Fruit fly (Drosophila melanogaster): ENCODE data around the gene p24-2.

p24-2 gene

DNA sequence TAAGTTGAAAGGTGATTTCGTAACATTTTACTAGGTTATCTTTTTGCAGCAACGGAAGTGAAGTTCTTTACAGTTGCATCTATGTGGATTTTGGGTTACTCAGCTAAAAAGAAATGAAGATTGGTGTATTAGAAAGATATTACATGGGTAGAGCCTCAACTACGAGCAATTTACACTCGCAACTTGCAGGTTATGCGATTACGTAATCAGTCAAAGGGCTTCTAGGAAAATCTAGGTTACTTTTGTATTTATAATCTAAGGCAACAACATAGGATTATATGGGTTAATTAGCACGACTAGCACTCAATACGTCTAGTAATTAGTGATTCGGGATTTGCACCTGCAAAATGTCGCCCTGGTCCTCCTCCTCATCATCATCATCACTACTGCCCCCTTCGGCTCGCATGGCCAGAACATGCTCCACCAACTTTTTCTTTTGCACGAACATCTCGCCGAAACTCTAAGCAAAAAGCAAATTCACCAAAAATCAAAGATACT lies 18.3 kb downstream of the p24-2 start, which contains the start of gene Dhc1:
Dhc1 (minus strand) TSS at position 448 of the 498 bp plus-strand sequence.
- TF ChIP-seq insv (optimal IDR thresholded peaks at IDR 0.05): no peak

DNA sequence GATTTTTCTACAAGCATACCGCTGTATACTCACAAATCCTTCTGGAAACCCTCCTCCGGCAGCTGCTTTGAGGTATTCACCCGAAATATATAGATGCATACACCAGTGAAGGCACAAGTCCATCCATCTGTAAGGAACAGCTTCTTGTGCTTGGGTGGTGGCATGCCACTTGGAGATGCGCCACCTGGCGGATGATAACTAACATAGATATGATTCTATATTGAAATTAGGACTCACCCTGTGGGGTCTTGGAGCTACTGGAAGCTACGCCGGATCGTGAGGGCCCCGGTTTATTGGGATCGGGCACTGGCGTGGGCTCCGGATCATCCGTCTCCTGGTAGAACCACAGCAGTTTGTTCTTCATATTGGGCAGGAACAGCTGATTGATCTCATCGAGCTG lies 19.4 kb downstream of the p24-2 start:
- TF ChIP-seq insv (optimal IDR thresholded peaks at IDR 0.05) (no peak), psq (optimal IDR thresholded peaks at IDR 0.05) (no peak), Myc (optimal IDR thresholded peaks at IDR 0.05) (no peak)

DNA sequence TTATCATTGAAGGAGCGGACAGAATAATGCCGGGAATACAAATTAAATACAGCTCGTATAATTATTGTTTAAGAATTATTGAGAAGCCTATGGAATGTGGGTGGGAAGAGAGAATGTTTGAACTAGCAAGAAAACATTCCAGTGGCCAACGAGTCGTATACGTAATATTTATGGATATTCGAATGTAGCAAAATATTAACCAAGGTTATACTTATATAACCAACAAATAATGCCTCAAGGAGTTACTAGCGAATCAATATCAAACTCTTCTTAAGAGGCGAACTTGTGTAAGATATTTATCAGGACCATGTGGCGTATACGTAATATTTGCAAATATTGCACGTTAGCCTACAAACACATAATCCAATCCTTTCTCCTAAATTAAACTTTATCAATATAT lies 27.2 kb downstream of the p24-2 start:
- TF ChIP-seq h (optimal IDR thresholded peaks at IDR 0.05): no peak
- TF ChIP-seq Sin3A (optimal IDR thresholded peaks at IDR 0.05): no peak
- no peak for TF ChIP-seq insv (optimal IDR thresholded peaks at IDR 0.05)
- no peak for TF ChIP-seq psq (optimal IDR thresholded peaks at IDR 0.05)
- no peak for TF ChIP-seq Myc (optimal IDR thresholded peaks at IDR 0.05)
- TF ChIP-seq ttk (optimal IDR thresholded peaks at IDR 0.05): no peak

DNA sequence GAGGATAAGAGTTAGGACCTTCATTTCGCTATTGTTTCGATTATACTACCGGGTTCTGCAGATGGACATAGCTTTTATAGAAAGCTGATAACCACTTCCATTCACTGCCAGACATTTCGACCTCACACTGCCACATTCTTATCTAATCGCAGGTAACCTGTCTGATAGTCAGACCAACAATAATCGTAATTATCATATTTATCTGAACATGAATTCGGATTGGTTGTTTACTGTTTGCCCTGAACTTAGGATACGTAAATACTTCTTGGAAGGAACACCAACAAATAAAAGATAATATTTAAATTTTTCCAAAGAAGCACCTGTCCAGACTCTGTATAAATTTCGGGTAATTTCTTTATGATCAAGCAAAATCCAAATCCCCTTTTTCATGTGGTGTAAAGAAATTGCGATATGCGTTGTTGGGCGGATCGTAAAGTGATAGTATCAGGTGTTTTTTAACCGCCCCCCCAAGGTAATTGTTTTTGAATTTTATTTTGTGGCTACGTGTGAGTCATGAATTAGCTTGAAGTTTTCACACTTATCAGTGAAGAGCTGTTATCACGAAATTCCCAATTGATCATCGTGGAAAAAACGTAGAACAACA lies 46.4 kb downstream of the p24-2 start, which contains the start of gene Fst:
Fst (minus strand) TSS at position 51 of the 604 bp plus-strand sequence.
- TF ChIP-seq insv (optimal IDR thresholded peaks at IDR 0.05) (no peak), Sin3A (optimal IDR thresholded peaks at IDR 0.05) (no peak), psq (optimal IDR thresholded peaks at IDR 0.05) (no peak), ttk (optimal IDR thresholded peaks at IDR 0.05) (no peak), Myc (optimal IDR thresholded peaks at IDR 0.05) (no peak), h (optimal IDR thresholded peaks at IDR 0.05) (no peak)

DNA sequence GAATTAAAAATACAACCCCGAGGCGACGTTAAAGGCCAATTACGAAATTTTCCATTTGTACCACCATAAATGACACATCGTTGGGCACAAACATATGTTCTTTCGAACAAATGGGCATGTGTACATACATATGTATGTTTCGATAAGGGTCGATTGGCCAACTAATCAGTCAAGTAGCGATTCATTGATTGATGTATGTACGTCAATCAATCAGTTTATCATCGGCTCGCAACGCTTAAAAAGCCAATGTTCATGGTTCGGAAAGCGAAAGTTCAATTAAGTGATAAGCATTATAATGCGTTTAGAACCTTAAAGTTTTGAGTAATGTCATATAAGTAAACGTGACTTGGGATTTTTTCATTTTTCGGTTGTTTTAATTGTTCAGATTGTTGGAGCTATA lies 48.0 kb downstream of the p24-2 start:
- no peak for TF ChIP-seq psq (optimal IDR thresholded peaks at IDR 0.05)
- no peak for TF ChIP-seq Sin3A (optimal IDR thresholded peaks at IDR 0.05)
- no peak for TF ChIP-seq Myc (optimal IDR thresholded peaks at IDR 0.05)
- no peak for TF ChIP-seq h (optimal IDR thresholded peaks at IDR 0.05)
- TF ChIP-seq insv (optimal IDR thresholded peaks at IDR 0.05): no peak
- no peak for TF ChIP-seq ttk (optimal IDR thresholded peaks at IDR 0.05)

DNA sequence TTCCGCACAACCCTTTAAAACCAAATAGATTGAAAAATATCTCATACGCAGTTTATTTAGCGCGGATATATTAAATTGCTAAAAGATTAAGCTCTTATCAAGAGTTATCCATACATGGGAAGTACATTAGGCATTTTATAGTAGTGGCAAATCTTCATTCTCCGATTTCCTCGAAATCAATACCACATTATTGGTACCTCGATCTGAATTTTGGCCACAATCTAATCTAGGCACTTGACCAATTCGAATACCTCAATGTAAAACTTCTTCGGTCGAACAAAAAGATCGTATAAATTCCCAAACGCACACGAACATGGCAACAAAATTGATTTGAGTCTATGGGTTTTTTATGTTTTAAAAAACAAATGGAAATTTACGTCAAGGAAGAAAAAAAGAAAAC lies 48.6 kb downstream of the p24-2 start:
- TF ChIP-seq ttk (optimal IDR thresholded peaks at IDR 0.05): no peak
- no peak for TF ChIP-seq Myc (optimal IDR thresholded peaks at IDR 0.05)
- TF ChIP-seq psq (optimal IDR thresholded peaks at IDR 0.05): no peak
- TF ChIP-seq insv (optimal IDR thresholded peaks at IDR 0.05): no peak
- TF ChIP-seq Sin3A (optimal IDR thresholded peaks at IDR 0.05): no peak
- TF ChIP-seq h (optimal IDR thresholded peaks at IDR 0.05): no peak

DNA sequence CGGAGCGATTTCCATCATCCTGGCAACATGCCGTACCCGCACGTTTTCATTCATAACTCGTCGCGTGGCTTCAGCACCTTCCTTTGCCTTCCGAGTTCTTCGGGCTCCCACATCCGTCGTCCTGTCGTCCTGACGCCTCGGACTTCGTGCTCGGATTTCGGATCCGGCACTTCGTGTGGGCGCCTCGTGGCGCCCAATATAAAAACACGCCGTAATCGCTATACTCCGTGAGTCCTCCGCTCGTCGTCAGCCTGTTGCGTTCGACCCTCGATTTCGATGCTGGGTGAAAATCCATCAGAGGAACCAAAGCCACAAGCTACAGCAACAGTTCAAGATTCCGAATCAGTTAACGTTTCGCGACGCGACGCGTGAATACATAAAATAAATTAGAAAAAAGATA lies 52.3 kb downstream of the p24-2 start:
- no peak for TF ChIP-seq ttk (optimal IDR thresholded peaks at IDR 0.05)
- TF ChIP-seq insv (optimal IDR thresholded peaks at IDR 0.05): no peak
- TF ChIP-seq Sin3A (optimal IDR thresholded peaks at IDR 0.05): no peak
- no peak for TF ChIP-seq Myc (optimal IDR thresholded peaks at IDR 0.05)
- no peak for TF ChIP-seq h (optimal IDR thresholded peaks at IDR 0.05)
- TF ChIP-seq psq (optimal IDR thresholded peaks at IDR 0.05): no peak

DNA sequence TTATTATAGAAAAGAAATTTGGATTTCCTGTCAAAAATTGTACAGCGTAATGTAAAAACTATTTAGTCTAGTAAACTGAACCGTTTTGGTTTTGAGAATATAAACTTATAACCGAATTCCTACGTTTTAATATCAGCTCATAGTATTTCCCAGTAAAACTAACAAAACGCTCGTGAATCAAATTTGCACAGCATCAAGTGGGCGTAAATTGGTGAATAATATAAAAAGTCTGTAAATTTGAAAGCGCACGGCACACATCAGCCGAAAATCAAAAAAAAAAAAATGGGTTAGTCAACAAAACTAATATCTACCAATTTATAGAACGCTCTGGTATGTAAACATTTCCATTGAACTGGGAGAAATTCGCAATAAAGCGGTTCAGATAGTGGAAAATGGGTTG lies 54.7 kb downstream of the p24-2 start, which contains the start of gene Dh44:
Dh44 (plus strand) TSS at position 301 of the 400 bp plus-strand sequence.
- no peak for TF ChIP-seq Myc (optimal IDR thresholded peaks at IDR 0.05)
- no peak for TF ChIP-seq insv (optimal IDR thresholded peaks at IDR 0.05)
- no peak for TF ChIP-seq Sin3A (optimal IDR thresholded peaks at IDR 0.05)
- no peak for TF ChIP-seq h (optimal IDR thresholded peaks at IDR 0.05)
- no peak for TF ChIP-seq psq (optimal IDR thresholded peaks at IDR 0.05)
